Worm (Caenorhabditis elegans): Measurements from ENCODE around the gene C40A11.8.

DNA sequence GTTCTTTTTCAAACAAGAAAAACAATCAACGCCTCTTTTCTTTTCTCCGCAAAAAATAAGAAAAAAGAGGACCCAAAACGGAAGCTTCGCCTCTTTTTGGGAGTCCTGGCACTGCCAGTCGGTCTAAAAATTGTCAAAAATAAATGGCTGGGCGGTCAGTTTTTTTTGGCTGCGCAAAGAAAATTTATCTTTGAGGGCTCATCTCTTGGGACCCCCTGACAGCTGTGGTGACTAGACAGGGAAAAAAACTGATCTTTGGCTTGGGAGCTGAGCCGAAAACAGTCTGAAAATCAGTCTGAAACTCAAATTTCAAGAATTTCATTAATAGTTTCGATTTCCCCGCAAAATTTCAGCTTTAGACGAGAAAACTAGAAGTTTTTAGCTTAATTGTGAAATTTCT lies 39.8 kb upstream of the C40A11.8 start:
- TF ChIP-seq ztf-11 (tag; optimal IDR thresholded peaks at IDR 0.05) (no peak), mdl-1 (tag; optimal IDR thresholded peaks at IDR 0.05) (no peak), mbf-1 (tag; optimal IDR thresholded peaks at IDR 0.05) (no peak), nhr-11 (tag; optimal IDR thresholded peaks at IDR 0.05) (no peak), nhr-6 (tag; optimal IDR thresholded peaks at IDR 0.05) (no peak), ceh-16 (tag; optimal IDR thresholded peaks at IDR 0.05) (no peak), lin-11 (tag; optimal IDR thresholded peaks at IDR 0.05) (no peak), zag-1 (tag; optimal IDR thresholded peaks at IDR 0.05) (no peak), unc-39 (tag; optimal IDR thresholded peaks at IDR 0.05) (no peak), ztf-4 (tag; optimal IDR thresholded peaks at IDR 0.05) (no peak), ama-1 (optimal IDR thresholded peaks at IDR 0.05) (no peak), ceh-82 (tag; optimal IDR thresholded peaks at IDR 0.05) (no peak), gmeb-1 (tag; optimal IDR thresholded peaks at IDR 0.05) (no peak)

Measured in whole organism, L2 larva.